Worm (Caenorhabditis elegans) whole organism, late embryonic: ENCODE measurements around the gene mrpl-22.

ENCODE experiments used
- C08G9.2 ChIP-seq: sonication (generic microtip); optimal IDR thresholded peaks from 2 replicates; lab custom pipeline; 2016; ENCODE audit warnings: mild to moderate bottlenecking, missing genetic modification characterization, moderate library complexity, missing compliant biosample characterization
- dve-1 ChIP-seq: sonication (generic microtip); optimal IDR thresholded peaks from 2 replicates; lab custom pipeline; 2017; ENCODE audit warnings: antibody characterized with exemption, mild to moderate bottlenecking, missing genetic modification characterization, missing compliant biosample characterization
- elt-2 ChIP-seq: sonication (generic microtip); optimal IDR thresholded peaks from 2 replicates; lab custom pipeline; 2016; ENCODE audit warnings: missing genetic modification reagents, missing genetic modification characterization, missing compliant biosample characterization
- fax-1 ChIP-seq: sonication (generic microtip); optimal IDR thresholded peaks from 2 replicates; lab custom pipeline; 2016; ENCODE audit warnings: missing genotype, missing genetic modification characterization, missing compliant biosample characterization
- gmeb-2 ChIP-seq: sonication (generic microtip); optimal IDR thresholded peaks from 2 replicates; lab custom pipeline; 2016; ENCODE audit warnings: missing genetic modification characterization, inconsistent platforms, missing compliant biosample characterization
- hlh-13 ChIP-seq: fragments of 200-800 bp; sonication (Bioruptor generic); optimal IDR thresholded peaks from 2 replicates; lab custom pipeline; 2018; ENCODE audit warnings: mild to moderate bottlenecking, missing genetic modification characterization, missing compliant biosample characterization
- hlh-30 ChIP-seq: sonication (generic microtip); optimal IDR thresholded peaks from 2 replicates; lab custom pipeline; 2017; ENCODE audit warnings: antibody characterized with exemption, missing genetic modification characterization, missing compliant biosample characterization; ENCODE audit not compliant: insufficient read depth
- pax-1 ChIP-seq: fragments of 150-350 bp; optimal IDR thresholded peaks from 2 replicates; lab custom pipeline; 2014; ENCODE audit warnings: missing biosample characterization, missing genetic modification characterization
- unc-55 ChIP-seq: sonication (generic microtip); optimal IDR thresholded peaks from 2 replicates; lab custom pipeline; 2017; ENCODE audit warnings: missing biosample characterization, missing genetic modification reagents, missing genetic modification characterization
- unc-86 ChIP-seq: sonication (generic microtip); optimal IDR thresholded peaks from 2 replicates; lab custom pipeline; 2016; ENCODE audit warnings: missing genetic modification characterization, missing compliant biosample characterization

- TF ChIP-seq gmeb-2 (no peak), fax-1 (tag; lab: Kevin White, UChicago) (no peak), hlh-13 (GFP tag; lab: Kevin White, UChicago) (no peak), unc-55 (GFP tag; lab: Kevin White, UChicago) (no peak), pax-1 (tag; lab: Kevin White, UChicago) (no peak), unc-86 (tag; lab: Kevin White, UChicago) (no peak), dve-1 (tag; lab: Kevin White, UChicago) (no peak), elt-2 (tag; lab: Kevin White, UChicago) (no peak), C08G9.2 (tag; lab: Kevin White, UChicago) (no peak), hlh-30 (tag; lab: Kevin White, UChicago) (no peak)
These were observed 10.2 kb upstream of the mrpl-22 start, which contains the start of gene rabx-5 for ce11 chrIII:10605049-10605448.
